Worm (Caenorhabditis elegans) whole organism, L3 larva: ENCODE measurements around the gene F35E8.7.

Source experiments
- R02D3.7 ChIP-seq: fragments of 150-350 bp; optimal IDR thresholded peaks from 2 replicates; lab custom pipeline; 2014; ENCODE audit warnings: missing biosample characterization, missing genetic modification characterization
- aly-2 ChIP-seq: fragments of 150-350 bp; optimal IDR thresholded peaks from 2 replicates; lab custom pipeline; 2014; ENCODE audit warnings: missing biosample characterization, missing genetic modification characterization
- ceh-28 ChIP-seq: fragments of 150-350 bp; optimal IDR thresholded peaks from 2 replicates; lab custom pipeline; 2014; ENCODE audit warnings: missing biosample characterization, missing genetic modification reagents, missing genetic modification characterization
- ceh-82 ChIP-seq: fragments of 150-350 bp; optimal IDR thresholded peaks from 2 replicates; lab custom pipeline; 2014; ENCODE audit warnings: missing biosample characterization, missing genetic modification characterization
- daf-12 ChIP-seq: fragments of 150-350 bp; optimal IDR thresholded peaks from 2 replicates; lab custom pipeline; 2014; ENCODE audit warnings: missing biosample characterization, missing genetic modification reagents, missing genetic modification characterization
- egl-27 ChIP-seq: sonication (generic microtip); optimal IDR thresholded peaks from 4 replicates; lab custom pipeline; 2017; ENCODE audit warnings: missing biosample characterization, missing genetic modification reagents, missing genetic modification characterization
- egl-5 ChIP-seq: fragments of 150-350 bp; optimal IDR thresholded peaks from 2 replicates; lab custom pipeline; 2017; ENCODE audit warnings: missing biosample characterization, missing genetic modification reagents, missing genetic modification characterization, inconsistent platforms
- elt-2 ChIP-seq: sonication (generic microtip); optimal IDR thresholded peaks from 2 replicates; lab custom pipeline; 2016; ENCODE audit warnings: missing genetic modification reagents, mild to moderate bottlenecking, missing genetic modification characterization, missing compliant biosample characterization
- elt-3 ChIP-seq, 3 experiments: fragments of 150-350 bp in 1 of 3; sonication (generic microtip) in 2 of 3; optimal IDR thresholded peaks; 2 replicates in 2 of 3; 4 replicates in 1 of 3; lab custom pipeline; 2014 to 2017; ENCODE audit warnings: missing biosample characterization in 3 of 3, missing genetic modification characterization in 3 of 3
- eor-1 ChIP-seq, 2 experiments: fragments of 150-350 bp; optimal IDR thresholded peaks; 2 replicates each; lab custom pipeline; 2014 to 2018; ENCODE audit warnings: missing biosample characterization in 2 of 2, missing genetic modification characterization in 2 of 2
- fkh-10 ChIP-seq: sonication (generic microtip); optimal IDR thresholded peaks from 2 replicates; lab custom pipeline; 2017; ENCODE audit warnings: missing biosample characterization, missing genetic modification reagents, missing genetic modification characterization
- fkh-2 ChIP-seq: fragments of 150-350 bp; optimal IDR thresholded peaks from 2 replicates; lab custom pipeline; 2014; ENCODE audit warnings: missing biosample characterization, missing genetic modification reagents, missing genetic modification characterization
- hmg-11 ChIP-seq: sonication (generic microtip); optimal IDR thresholded peaks from 2 replicates; lab custom pipeline; 2016; ENCODE audit warnings: missing genetic modification characterization, missing compliant biosample characterization
- jun-1 ChIP-seq: fragments of 150-350 bp; optimal IDR thresholded peaks from 2 replicates; lab custom pipeline; 2014; ENCODE audit warnings: missing biosample characterization, missing genetic modification reagents, missing genetic modification characterization
- lin-39 ChIP-seq: fragments of 150-350 bp; optimal IDR thresholded peaks from 2 replicates; lab custom pipeline; 2018; ENCODE audit warnings: missing biosample characterization, missing genetic modification reagents, missing genetic modification characterization
- lsy-12 ChIP-seq: sonication (generic microtip); optimal IDR thresholded peaks from 2 replicates; lab custom pipeline; 2016; ENCODE audit warnings: mild to moderate bottlenecking, missing genetic modification characterization, missing compliant biosample characterization
- mdl-1 ChIP-seq: fragments of 150-350 bp; optimal IDR thresholded peaks from 2 replicates; lab custom pipeline; 2014; ENCODE audit warnings: missing biosample characterization, missing genetic modification characterization
- mml-1 ChIP-seq: fragments of 150-350 bp; sonication (generic microtip); optimal IDR thresholded peaks from 3 replicates; lab custom pipeline; 2014; ENCODE audit warnings: missing biosample characterization, missing genetic modification characterization
- nfya-1 ChIP-seq: sonication (generic microtip); optimal IDR thresholded peaks from 2 replicates; lab custom pipeline; 2017; ENCODE audit warnings: missing genetic modification characterization, mild to moderate bottlenecking, missing compliant biosample characterization, antibody characterized with exemption, moderate library complexity; ENCODE audit not compliant: insufficient read depth
- nhr-11 ChIP-seq: fragments of 150-350 bp; optimal IDR thresholded peaks from 2 replicates; lab custom pipeline; 2014; ENCODE audit warnings: missing biosample characterization, missing genetic modification characterization
- nhr-12 ChIP-seq: fragments of 150-350 bp; optimal IDR thresholded peaks from 2 replicates; lab custom pipeline; 2014; ENCODE audit warnings: missing biosample characterization, missing genetic modification characterization
- nhr-23 ChIP-seq: fragments of 150-350 bp; optimal IDR thresholded peaks from 2 replicates; lab custom pipeline; 2014; ENCODE audit warnings: missing biosample characterization, missing genetic modification reagents, missing genetic modification characterization
- nhr-25 ChIP-seq: sonication (generic microtip); optimal IDR thresholded peaks from 2 replicates; lab custom pipeline; 2017; ENCODE audit warnings: missing biosample characterization, missing genetic modification characterization
- nhr-43 ChIP-seq: sonication (generic microtip); optimal IDR thresholded peaks from 2 replicates; lab custom pipeline; 2016; ENCODE audit warnings: mild to moderate bottlenecking, missing genetic modification characterization, missing compliant biosample characterization; ENCODE audit not compliant: poor library complexity, severe bottlenecking
- nhr-67 ChIP-seq: fragments of 150-350 bp; optimal IDR thresholded peaks from 2 replicates; lab custom pipeline; 2014; ENCODE audit warnings: missing biosample characterization, missing genetic modification characterization
- nhr-76 ChIP-seq: fragments of 150-350 bp; sonication (generic microtip); optimal IDR thresholded peaks from 5 replicates; lab custom pipeline; 2014; ENCODE audit warnings: missing biosample characterization, missing genetic modification characterization
- nhr-77 ChIP-seq: fragments of 150-350 bp; optimal IDR thresholded peaks from 2 replicates; lab custom pipeline; 2014; ENCODE audit warnings: missing biosample characterization, missing genetic modification characterization
- pqm-1 ChIP-seq: fragments of 150-350 bp; optimal IDR thresholded peaks from 2 replicates; lab custom pipeline; 2017; ENCODE audit warnings: missing biosample characterization, missing genetic modification characterization, inconsistent platforms
- sea-2 ChIP-seq: fragments of 150-350 bp; sonication (generic microtip); optimal IDR thresholded peaks from 4 replicates; lab custom pipeline; 2014; ENCODE audit warnings: missing biosample characterization, missing genetic modification reagents, missing genetic modification characterization
- snpc-4 ChIP-seq: fragments of 150-350 bp; optimal IDR thresholded peaks from 2 replicates; lab custom pipeline; 2014; ENCODE audit warnings: missing biosample characterization, missing genetic modification characterization
- tbx-2 ChIP-seq: sonication (generic microtip); optimal IDR thresholded peaks from 2 replicates; lab custom pipeline; 2016; ENCODE audit warnings: mild to moderate bottlenecking, missing genetic modification characterization, missing compliant biosample characterization
- unc-39 ChIP-seq: sonication (generic microtip); optimal IDR thresholded peaks from 4 replicates; lab custom pipeline; 2017; ENCODE audit warnings: missing biosample characterization, missing genetic modification characterization
- unc-62 ChIP-seq: fragments of 150-350 bp; sonication (generic microtip); optimal IDR thresholded peaks from 4 replicates; lab custom pipeline; 2014; ENCODE audit warnings: missing biosample characterization, missing genetic modification reagents, missing genetic modification characterization
- zag-1 ChIP-seq: fragments of 150-350 bp; optimal IDR thresholded peaks from 2 replicates; lab custom pipeline; 2014; ENCODE audit warnings: missing biosample characterization, missing genetic modification characterization
- ztf-11 ChIP-seq: fragments of 150-350 bp; optimal IDR thresholded peaks from 2 replicates; lab custom pipeline; 2014; ENCODE audit warnings: missing biosample characterization, missing genetic modification characterization
- ztf-4 ChIP-seq: fragments of 150-350 bp; optimal IDR thresholded peaks from 2 replicates; lab custom pipeline; 2014; ENCODE audit warnings: missing biosample characterization, missing genetic modification characterization

The F35E8.7 gene

DNA sequence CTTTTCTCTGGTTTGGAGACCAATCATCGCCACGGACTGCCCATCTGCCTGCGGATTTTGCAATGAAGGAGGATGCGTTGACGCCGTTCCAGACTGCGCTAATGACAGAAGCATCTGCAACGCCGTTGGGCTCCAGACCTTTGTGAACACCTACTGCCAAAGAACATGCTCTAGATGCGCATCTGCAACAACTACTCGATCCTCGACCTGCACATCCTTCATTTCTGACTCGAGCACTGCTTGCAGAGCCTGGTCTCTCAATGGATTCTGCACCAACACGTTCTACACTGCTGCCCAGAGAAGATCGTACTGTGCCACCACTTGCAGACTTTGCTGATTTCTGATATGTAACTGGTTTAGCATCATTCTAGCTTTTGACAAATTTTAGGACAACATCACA is 13.2 kb upstream of the F35E8.7 start:
- no peak for TF ChIP-seq daf-12 (tag; lab: Kevin White, UChicago)
- TF ChIP-seq, all 47 proteins: peak for 0

DNA sequence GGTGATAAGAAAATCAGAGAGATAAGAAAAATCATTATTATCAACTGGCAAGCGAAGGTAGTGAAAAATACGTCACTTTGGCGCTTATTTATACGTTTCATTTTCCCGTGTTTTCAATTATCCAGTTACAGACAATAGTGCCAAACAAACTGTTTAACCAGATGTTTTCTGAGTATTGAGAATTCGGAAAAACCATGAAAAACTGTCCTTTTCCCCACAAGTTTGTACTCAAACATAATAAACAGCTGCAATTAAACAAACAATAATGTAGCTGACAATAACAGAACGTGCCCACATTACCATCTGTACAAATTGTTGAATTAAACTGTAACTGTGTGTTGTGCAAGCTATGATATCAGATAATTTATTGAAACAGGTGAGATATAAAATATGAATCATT is 8.3 kb upstream of the F35E8.7 start, which contains the start of the genes F35E8.1 and F35E8.2:
F35E8.1 (minus strand) TSS at position 101 of the 400 bp plus-strand sequence.
F35E8.2 (plus strand) TSS at position 132 of the 400 bp plus-strand sequence.
- TF ChIP-seq elt-2 (tag; lab: Kevin White, UChicago): peak; percentile 27

DNA sequence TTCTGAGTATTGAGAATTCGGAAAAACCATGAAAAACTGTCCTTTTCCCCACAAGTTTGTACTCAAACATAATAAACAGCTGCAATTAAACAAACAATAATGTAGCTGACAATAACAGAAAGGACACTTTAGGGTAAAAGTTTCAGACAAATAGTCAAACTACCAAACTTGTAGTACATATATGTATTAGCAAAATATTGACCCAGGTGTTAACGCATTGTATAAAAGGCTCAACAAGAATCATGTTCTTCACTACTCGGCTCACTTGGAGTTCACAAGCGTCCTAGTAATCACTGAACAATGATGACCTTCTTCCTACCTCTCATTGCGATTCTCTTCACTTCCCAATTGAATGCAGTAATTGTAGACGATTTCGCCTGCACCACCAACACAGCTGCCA is 2.0 kb upstream of the F35E8.7 start, which contains the start of gene F35E8.6:
F35E8.6 (plus strand) TSS at position 301 of the 400 bp plus-strand sequence.
- no peak for TF ChIP-seq nhr-12 (tag; lab: Kevin White, UChicago)
- TF ChIP-seq ceh-28 (tag; lab: Kevin White, UChicago): no peak
- no peak for TF ChIP-seq ztf-4 (tag; lab: Kevin White, UChicago)
- TF ChIP-seq R02D3.7 (tag; lab: Kevin White, UChicago): no peak
- TF ChIP-seq aly-2 (tag; lab: Kevin White, UChicago): no peak
- TF ChIP-seq tbx-2 (tag; lab: Kevin White, UChicago): no peak
- no peak for TF ChIP-seq nhr-25
- no peak for TF ChIP-seq sea-2 (GFP tag; lab: Kevin White, UChicago)
- TF ChIP-seq nhr-77 (tag; lab: Kevin White, UChicago): no peak
- TF ChIP-seq lsy-12 (tag; lab: Kevin White, UChicago): no peak
- no peak for TF ChIP-seq mdl-1 (tag; lab: Kevin White, UChicago)
- TF ChIP-seq ceh-82 (tag; lab: Kevin White, UChicago): no peak
- TF ChIP-seq unc-62: no peak
- TF ChIP-seq fkh-10: no peak
- TF ChIP-seq nhr-43 (tag; lab: Kevin White, UChicago): no peak
- no peak for TF ChIP-seq nhr-11 (tag; lab: Kevin White, UChicago)
- TF ChIP-seq elt-2 (tag; lab: Kevin White, UChicago): no peak
- no peak for TF ChIP-seq pqm-1 (tag; lab: Kevin White, UChicago)
- TF ChIP-seq nfya-1 (tag; lab: Kevin White, UChicago): no peak
- TF ChIP-seq nhr-67 (tag; lab: Kevin White, UChicago): no peak

DNA sequence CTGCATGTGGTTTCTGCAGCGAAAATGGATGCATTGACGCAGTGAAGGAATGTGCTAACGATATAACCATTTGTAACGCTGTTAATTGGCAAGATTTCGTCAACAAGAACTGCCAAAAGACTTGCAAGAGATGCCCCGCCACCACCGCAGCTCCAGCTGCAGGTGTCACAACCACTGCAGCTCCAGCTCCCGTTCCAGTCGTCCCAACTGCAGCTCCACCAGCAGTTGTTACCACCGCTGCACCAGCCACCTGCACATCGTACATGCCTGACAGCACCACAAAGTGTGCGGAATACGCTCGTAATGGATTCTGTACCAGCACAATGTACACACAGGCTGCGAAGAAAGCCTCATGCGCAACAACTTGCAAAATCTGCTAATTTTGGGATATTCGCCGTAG is 1.1 kb upstream of the F35E8.7 start:
- TF ChIP-seq mdl-1 (tag; lab: Kevin White, UChicago): no peak
- TF ChIP-seq jun-1: no peak
- no peak for TF ChIP-seq nhr-25
- no peak for TF ChIP-seq lsy-12 (tag; lab: Kevin White, UChicago)
- no peak for TF ChIP-seq sea-2 (GFP tag; lab: Kevin White, UChicago)
- no peak for TF ChIP-seq ztf-11 (tag; lab: Kevin White, UChicago)
- no peak for TF ChIP-seq zag-1 (tag; lab: Kevin White, UChicago)
- no peak for TF ChIP-seq egl-27
- no peak for TF ChIP-seq eor-1 (tag; optimal IDR thresholded peaks at IDR 0.05; lab: Kevin White, UChicago)
- TF ChIP-seq nfya-1 (tag; lab: Kevin White, UChicago): no peak
- no peak for TF ChIP-seq ztf-4 (tag; lab: Kevin White, UChicago)
- TF ChIP-seq fkh-10: no peak
- no peak for TF ChIP-seq lin-39
- TF ChIP-seq daf-12 (tag; lab: Kevin White, UChicago): no peak
- TF ChIP-seq nhr-11 (tag; lab: Kevin White, UChicago): no peak
- no peak for TF ChIP-seq fkh-2 (tag; lab: Kevin White, UChicago)
- TF ChIP-seq nhr-23 (tag; lab: Kevin White, UChicago): no peak
- TF ChIP-seq unc-39 (tag; lab: Kevin White, UChicago): no peak

DNA sequence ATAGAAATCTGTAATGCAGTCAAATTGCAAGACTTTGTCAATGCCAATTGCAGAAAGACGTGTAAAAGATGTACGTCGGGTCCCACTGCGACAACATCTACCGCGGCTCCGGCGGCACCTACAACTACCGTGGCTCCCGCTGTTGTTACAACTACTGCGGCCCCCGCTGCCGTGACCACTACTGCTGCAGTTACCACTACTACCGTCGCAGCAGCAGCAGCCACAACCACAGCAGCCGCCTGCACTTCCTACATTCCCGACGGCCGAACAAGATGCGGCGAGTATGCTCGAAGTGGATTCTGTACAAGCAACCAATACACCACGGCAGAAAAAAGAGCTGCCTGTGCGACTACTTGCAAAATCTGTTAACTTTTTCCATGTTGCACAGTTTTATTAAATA is 960 bp downstream of the F35E8.7 start:
- TF ChIP-seq ceh-82 (tag; lab: Kevin White, UChicago): no peak
- TF ChIP-seq egl-27: no peak
- no peak for TF ChIP-seq egl-5 (tag; lab: Kevin White, UChicago)
- no peak for TF ChIP-seq nhr-76
- TF ChIP-seq mml-1 (tag; lab: Kevin White, UChicago): no peak
- no peak for TF ChIP-seq hmg-11 (tag; lab: Kevin White, UChicago)
- TF ChIP-seq zag-1 (tag; lab: Kevin White, UChicago): no peak
- TF ChIP-seq snpc-4: no peak
- no peak for TF ChIP-seq elt-3 (tag; optimal IDR thresholded peaks at IDR 0.05; lab: Kevin White, UChicago)
- TF ChIP-seq, all 47 proteins: peak for 0
